Fruit fly (Drosophila melanogaster): ENCODE measurements around the gene Setd3.
A peak's percentile ranks its signal among the peaks of the same experiment; 100 is the strongest.

Gene Setd3

DNA sequence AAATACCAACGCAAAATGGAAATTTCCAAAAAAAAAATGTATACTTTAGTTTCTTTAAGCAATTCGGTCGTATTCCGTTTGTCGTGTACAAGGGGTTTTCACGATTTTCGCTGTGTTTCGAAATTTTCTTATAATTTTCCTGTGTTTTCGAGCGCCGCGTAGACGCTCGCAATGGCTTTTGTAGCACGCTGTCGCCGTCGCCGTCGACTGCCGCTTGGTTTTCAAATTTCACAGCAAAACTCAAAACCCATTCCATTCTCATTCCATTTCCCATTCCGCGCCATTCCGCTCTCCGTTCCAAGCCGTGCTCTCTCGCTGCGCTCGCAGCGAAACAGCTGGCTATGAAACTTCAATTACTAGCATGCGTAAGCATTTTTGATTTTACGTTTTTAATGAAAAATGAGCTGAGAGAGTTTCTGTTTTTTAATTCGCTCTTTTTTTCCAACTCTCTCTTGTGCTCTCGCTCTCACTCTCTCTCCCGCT, 13.0 kb upstream of the Setd3 start (continued):
- TF ChIP-seq CG10267 (tag; optimal IDR thresholded peaks at IDR 0.05) = no peak
- TF ChIP-seq gsb-n (tag; optimal IDR thresholded peaks at IDR 0.05) = no peak
- TF ChIP-seq CG2116 (GFP tag; optimal IDR thresholded peaks at IDR 0.05) = no peak
- TF ChIP-seq zf30C (GFP tag; optimal IDR thresholded peaks at IDR 0.05) = no peak
- no peak for TF ChIP-seq CG11560 (tag; IDR thresholded peaks at IDR 0.05)
- TF ChIP-seq E2f2 (GFP tag; IDR thresholded peaks at IDR 0.05) = peak; percentile 21; the same call in 1 of the 2 replicates
- peak; percentile 38 for TF ChIP-seq lbe (GFP tag; optimal IDR thresholded peaks at IDR 0.05)
- TF ChIP-seq CG14050 (GFP tag; IDR thresholded peaks at IDR 0.05) = no peak
- no peak for TF ChIP-seq cad (GFP tag; optimal IDR thresholded peaks at IDR 0.05)
- no peak for TF ChIP-seq CG9932 (GFP tag; IDR thresholded peaks at IDR 0.05)
- no peak for TF ChIP-seq toy (GFP tag; IDR thresholded peaks at IDR 0.05)
- TF ChIP-seq CG18599 (GFP tag; optimal IDR thresholded peaks at IDR 0.05) = peak; percentile 29
- no peak for TF ChIP-seq pan (optimal IDR thresholded peaks at IDR 0.05)
- TF ChIP-seq pan (GFP tag; optimal IDR thresholded peaks at IDR 0.05 in 1 of 2, IDR thresholded peaks at IDR 0.05 in 1 of 2) = no peak
- TF ChIP-seq cg (GFP tag; optimal IDR thresholded peaks at IDR 0.05) = no peak
- no peak for TF ChIP-seq ab (GFP tag; optimal IDR thresholded peaks at IDR 0.05)
- no peak for TF ChIP-seq sr (GFP tag; IDR thresholded peaks at IDR 0.05)
- TF ChIP-seq Camta (GFP tag; optimal IDR thresholded peaks at IDR 0.05) = no peak
- no peak for TF ChIP-seq gcm2 (GFP tag; optimal IDR thresholded peaks at IDR 0.05)
- TF ChIP-seq gro (GFP tag; optimal IDR thresholded peaks at IDR 0.05) = no peak
- TF ChIP-seq ewg (GFP tag; optimal IDR thresholded peaks at IDR 0.05) = no peak
- no peak for TF ChIP-seq gfzf (GFP tag; optimal IDR thresholded peaks at IDR 0.05)
- no peak for TF ChIP-seq CG7357 (GFP tag; IDR thresholded peaks at IDR 0.05)
- no peak for TF ChIP-seq Eip74EF (GFP tag; optimal IDR thresholded peaks at IDR 0.05)
- no peak for TF ChIP-seq Sox102F (GFP tag; optimal IDR thresholded peaks at IDR 0.05)
- no peak for TF ChIP-seq CG15479 (GFP tag; optimal IDR thresholded peaks at IDR 0.05)
- no peak for TF ChIP-seq CG9797 (GFP tag; optimal IDR thresholded peaks at IDR 0.05)
- no peak for TF ChIP-seq CG31441 (GFP tag; IDR thresholded peaks at IDR 0.05)
- TF ChIP-seq Hr51 (GFP tag; optimal IDR thresholded peaks at IDR 0.05) = no peak
- TF ChIP-seq yki (optimal IDR thresholded peaks at IDR 0.05) = peak; percentile 94
- no peak for TF ChIP-seq Oli (tag; optimal IDR thresholded peaks at IDR 0.05)
- TF ChIP-seq row (GFP tag; IDR thresholded peaks at IDR 0.05) = peak; percentile 38; the same call in 2 of the 3 replicates
- no peak for TF ChIP-seq CG14667 (GFP tag; IDR thresholded peaks at IDR 0.05)
- TF ChIP-seq CG8924 (tag; optimal IDR thresholded peaks at IDR 0.05) = no peak
- TF ChIP-seq CG8281 (tag; optimal IDR thresholded peaks at IDR 0.05) = no peak
- peak; percentile 71 for TF ChIP-seq Jarid2 (GFP tag; optimal IDR thresholded peaks at IDR 0.05)
- no peak for TF ChIP-seq CG17359 (tag; optimal IDR thresholded peaks at IDR 0.05)
- TF ChIP-seq CG7928 (GFP tag; optimal IDR thresholded peaks at IDR 0.05) = no peak
- TF ChIP-seq seq (GFP tag; IDR thresholded peaks at IDR 0.05) = peak; percentile 26; the same call in 1 of the 2 replicates
- TF ChIP-seq Dll (GFP tag; IDR thresholded peaks at IDR 0.05; ENCODE audit: partially characterized antibody) = peak; percentile 37; the same call in 1 of the 4 replicates
- no peak for TF ChIP-seq CG4854 (GFP tag; optimal IDR thresholded peaks at IDR 0.05)
- TF ChIP-seq crp (GFP tag; optimal IDR thresholded peaks at IDR 0.05) = no peak
- TF ChIP-seq CG12942 (GFP tag; optimal IDR thresholded peaks at IDR 0.05) = no peak
- TF ChIP-seq HHEX (GFP tag; optimal IDR thresholded peaks at IDR 0.05) = no peak
- TF ChIP-seq Antp (GFP tag; optimal IDR thresholded peaks at IDR 0.05) = no peak
- TF ChIP-seq MESR4 (GFP tag; optimal IDR thresholded peaks at IDR 0.05) = no peak
- TF ChIP-seq az2 (GFP tag; optimal IDR thresholded peaks at IDR 0.05) = no peak
- peak; percentile 1 for TF ChIP-seq unpg (GFP tag; optimal IDR thresholded peaks at IDR 0.05)
- no peak for TF ChIP-seq Aef1 (GFP tag; IDR thresholded peaks at IDR 0.05)
- no peak; the same call in 1 of the 2 replicates for TF ChIP-seq hbn (GFP tag; IDR thresholded peaks at IDR 0.05; ENCODE audit: partially characterized antibody)
- TF ChIP-seq Neu2 (GFP tag; optimal IDR thresholded peaks at IDR 0.05; ENCODE audit: borderline replicate concordance) = no peak
